Worm (Caenorhabditis elegans): ENCODE measurements around the gene dagl-2.

- TF ChIP-seq him-1 (tag; optimal IDR thresholded peaks at IDR 0.05) = no peak
- no peak for TF ChIP-seq dao-5 (tag; optimal IDR thresholded peaks at IDR 0.05)
These were observed 10.9 kb upstream of the dagl-2 start, which contains the start of gene rps-29 for ce11 chrIII:794000-794399.

Data from whole organism, L4/young adult.